Worm (Caenorhabditis elegans) whole organism, L2 larva: ENCODE data around the gene pfk-1.2.
A peak's percentile ranks its signal among the peaks of the same experiment; 100 is the strongest.

Source experiments
- C34F6.9 ChIP-seq: fragments of 150-350 bp; optimal IDR thresholded peaks from 2 replicates; lab custom pipeline; 2014; ENCODE audit warnings: missing biosample characterization, missing genetic modification characterization
- F13H6.1 ChIP-seq: sonication (generic microtip); optimal IDR thresholded peaks from 2 replicates; lab custom pipeline; 2016; ENCODE audit warnings: missing genetic modification characterization, missing compliant biosample characterization
- R02D3.7 ChIP-seq: fragments of 150-350 bp; optimal IDR thresholded peaks from 2 replicates; lab custom pipeline; 2014; ENCODE audit warnings: missing biosample characterization, missing genetic modification characterization
- Y55F3AM.14 ChIP-seq: fragments of 200-800 bp; sonication (Bioruptor generic); optimal IDR thresholded peaks from 2 replicates; lab custom pipeline; 2018; ENCODE audit warnings: mild to moderate bottlenecking, missing genetic modification characterization, missing compliant biosample characterization
- alr-1 ChIP-seq: fragments of 150-350 bp; optimal IDR thresholded peaks from 2 replicates; lab custom pipeline; 2014; ENCODE audit warnings: missing biosample characterization, missing genetic modification characterization
- aly-2 ChIP-seq: fragments of 150-350 bp; optimal IDR thresholded peaks from 2 replicates; lab custom pipeline; 2014; ENCODE audit warnings: missing biosample characterization, missing genetic modification characterization
- blmp-1 ChIP-seq: sonication (generic microtip); optimal IDR thresholded peaks from 2 replicates; lab custom pipeline; 2017; ENCODE audit warnings: missing genetic modification characterization, mild to moderate bottlenecking, missing compliant biosample characterization, antibody characterized with exemption, moderate library complexity; ENCODE audit not compliant: insufficient read depth
- ceh-16 ChIP-seq: fragments of 150-350 bp; optimal IDR thresholded peaks from 2 replicates; lab custom pipeline; 2014; ENCODE audit warnings: missing biosample characterization, missing genetic modification characterization
- ceh-82 ChIP-seq: fragments of 150-350 bp; optimal IDR thresholded peaks from 2 replicates; lab custom pipeline; 2014; ENCODE audit warnings: missing biosample characterization, missing genetic modification characterization
- crh-2 ChIP-seq: sonication (generic microtip); optimal IDR thresholded peaks from 2 replicates; lab custom pipeline; 2017; ENCODE audit warnings: missing biosample characterization, missing genetic modification characterization
- dmd-4 ChIP-seq: sonication (generic microtip); optimal IDR thresholded peaks from 2 replicates; lab custom pipeline; 2017; ENCODE audit warnings: missing biosample characterization, missing genetic modification characterization
- elt-1 ChIP-seq: fragments of 150-350 bp; optimal IDR thresholded peaks from 2 replicates; lab custom pipeline; 2014; ENCODE audit warnings: missing biosample characterization, missing genetic modification characterization
- fos-1 ChIP-seq: fragments of 150-350 bp; optimal IDR thresholded peaks from 2 replicates; lab custom pipeline; 2014; ENCODE audit warnings: missing biosample characterization, missing genetic modification characterization
- lin-11 ChIP-seq: fragments of 150-350 bp; sonication (generic microtip); optimal IDR thresholded peaks from 2 replicates; lab custom pipeline; 2014; ENCODE audit warnings: missing biosample characterization, missing genetic modification characterization, inconsistent platforms, mixed read lengths
- lin-39 ChIP-seq: fragments of 150-350 bp; optimal IDR thresholded peaks from 2 replicates; lab custom pipeline; 2014; ENCODE audit warnings: missing biosample characterization, missing genetic modification reagents, missing genetic modification characterization
- lsy-2 ChIP-seq, 2 experiments: fragments of 150-350 bp in 1 of 2; sonication (generic microtip) in 1 of 2; optimal IDR thresholded peaks; 2 replicates each; lab custom pipeline; 2014 to 2017; ENCODE audit warnings: missing biosample characterization in 2 of 2, missing genetic modification characterization in 2 of 2
- mab-5 ChIP-seq: fragments of 150-350 bp; optimal IDR thresholded peaks from 2 replicates; lab custom pipeline; 2014; ENCODE audit warnings: missing biosample characterization, missing genetic modification characterization
- mbf-1 ChIP-seq: sonication (generic microtip); optimal IDR thresholded peaks from 2 replicates; lab custom pipeline; 2017; ENCODE audit warnings: missing biosample characterization, missing genetic modification characterization
- mdl-1 ChIP-seq, 2 experiments: fragments of 150-350 bp in 1 of 2; sonication (generic microtip) in 1 of 2; optimal IDR thresholded peaks; 2 replicates each; lab custom pipeline; 2017; ENCODE audit warnings: missing biosample characterization in 2 of 2, missing genetic modification characterization in 2 of 2
- nhr-10 ChIP-seq: sonication (generic microtip); optimal IDR thresholded peaks from 2 replicates; lab custom pipeline; 2017; ENCODE audit warnings: missing biosample characterization, missing genetic modification characterization
- nhr-11 ChIP-seq: fragments of 150-350 bp; optimal IDR thresholded peaks from 2 replicates; lab custom pipeline; 2014; ENCODE audit warnings: missing biosample characterization, missing genetic modification characterization
- nhr-12 ChIP-seq: fragments of 150-350 bp; optimal IDR thresholded peaks from 2 replicates; lab custom pipeline; 2014; ENCODE audit warnings: missing biosample characterization, missing genetic modification characterization
- nhr-129 ChIP-seq: fragments of 150-350 bp; optimal IDR thresholded peaks from 2 replicates; lab custom pipeline; 2014; ENCODE audit warnings: missing biosample characterization, missing genetic modification characterization
- nhr-23 ChIP-seq: fragments of 150-350 bp; optimal IDR thresholded peaks from 2 replicates; lab custom pipeline; 2014; ENCODE audit warnings: missing biosample characterization, missing genetic modification reagents, missing genetic modification characterization
- nhr-237 ChIP-seq: fragments of 150-350 bp; optimal IDR thresholded peaks from 2 replicates; lab custom pipeline; 2014; ENCODE audit warnings: missing biosample characterization, missing genetic modification characterization
- nhr-25 ChIP-seq: fragments of 150-350 bp; sonication (generic microtip); optimal IDR thresholded peaks from 3 replicates; lab custom pipeline; 2014; ENCODE audit warnings: missing biosample characterization, missing genetic modification characterization
- nhr-77 ChIP-seq: fragments of 150-350 bp; optimal IDR thresholded peaks from 2 replicates; lab custom pipeline; 2014; ENCODE audit warnings: missing biosample characterization, missing genetic modification characterization
- peb-1 ChIP-seq: fragments of 150-350 bp; optimal IDR thresholded peaks from 2 replicates; lab custom pipeline; 2014; ENCODE audit warnings: missing biosample characterization, missing genetic modification characterization
- sem-4 ChIP-seq: fragments of 150-350 bp; optimal IDR thresholded peaks from 2 replicates; lab custom pipeline; 2014; ENCODE audit warnings: missing biosample characterization, missing genetic modification reagents, missing genetic modification characterization
- skn-1 ChIP-seq: sonication (generic microtip); optimal IDR thresholded peaks from 2 replicates; lab custom pipeline; 2017; ENCODE audit warnings: missing biosample characterization, missing genetic modification characterization
- sma-3 ChIP-seq: sonication (generic microtip); optimal IDR thresholded peaks from 2 replicates; lab custom pipeline; 2016; ENCODE audit warnings: missing genetic modification reagents, missing genetic modification characterization, missing compliant biosample characterization
- sma-9 ChIP-seq, 2 experiments: fragments of 150-350 bp in 1 of 2; sonication (generic microtip) in 1 of 2; optimal IDR thresholded peaks; 2 replicates each; lab custom pipeline; 2014 to 2016; ENCODE audit warnings: missing genetic modification characterization in 2 of 2, mild to moderate bottlenecking in 1 of 2, missing biosample characterization in 1 of 2, missing compliant biosample characterization in 1 of 2, missing genetic modification reagents in 1 of 2, moderate library complexity in 1 of 2
- snpc-4 ChIP-seq: fragments of 150-350 bp; optimal IDR thresholded peaks from 2 replicates; lab custom pipeline; 2014; ENCODE audit warnings: missing biosample characterization, missing genetic modification characterization
- unc-39 ChIP-seq: fragments of 150-350 bp; optimal IDR thresholded peaks from 2 replicates; lab custom pipeline; 2014; ENCODE audit warnings: missing biosample characterization, missing genetic modification characterization
- unc-55 ChIP-seq: fragments of 150-350 bp; sonication (generic microtip); optimal IDR thresholded peaks from 3 replicates; lab custom pipeline; 2014; ENCODE audit warnings: missing biosample characterization, missing genetic modification reagents, missing genetic modification characterization
- zag-1 ChIP-seq: fragments of 150-350 bp; optimal IDR thresholded peaks from 2 replicates; lab custom pipeline; 2014; ENCODE audit warnings: missing biosample characterization, missing genetic modification characterization
- ztf-11 ChIP-seq: sonication (generic microtip); optimal IDR thresholded peaks from 2 replicates; lab custom pipeline; 2017; ENCODE audit warnings: missing biosample characterization, missing genetic modification characterization
- ztf-4 ChIP-seq: fragments of 150-350 bp; optimal IDR thresholded peaks from 2 replicates; lab custom pipeline; 2014; ENCODE audit warnings: missing biosample characterization, missing genetic modification characterization

pfk-1.2 gene

ce11 chrV:9491440-9492160 is 40.0 kb upstream of the pfk-1.2 start, which contains the start of gene K06A4.7:
Gene K06A4.7, minus strand, starts transcription at chrV:9491490.
- TF ChIP-seq aly-2 = no peak
- TF ChIP-seq fos-1 (tag; lab: Kevin White, UChicago) = peak; percentile 35
- TF ChIP-seq blmp-1 (tag; lab: Kevin White, UChicago) = no peak
- no peak for TF ChIP-seq mdl-1 (tag; optimal IDR thresholded peaks at IDR 0.05; lab: Kevin White, UChicago)
- TF ChIP-seq nhr-129 (tag; lab: Kevin White, UChicago) = no peak
- TF ChIP-seq sma-9 (GFP tag; optimal IDR thresholded peaks at IDR 0.05; lab: Kevin White, UChicago) = peak; percentile 46
- TF ChIP-seq sma-9 (tag; optimal IDR thresholded peaks at IDR 0.05; lab: Kevin White, UChicago) = no peak
- no peak for TF ChIP-seq ceh-82 (tag; lab: Kevin White, UChicago)
- peak; percentile 45 for TF ChIP-seq crh-2 (tag; lab: Kevin White, UChicago)

- peak; percentile 44 for TF ChIP-seq sma-9 (GFP tag; optimal IDR thresholded peaks at IDR 0.05; lab: Kevin White, UChicago)
- TF ChIP-seq sma-9 (tag; optimal IDR thresholded peaks at IDR 0.05; lab: Kevin White, UChicago) = no peak
- TF ChIP-seq fos-1 (tag; lab: Kevin White, UChicago) = peak; percentile 27
- no peak for TF ChIP-seq zag-1
- no peak for TF ChIP-seq nhr-12 (tag; lab: Kevin White, UChicago)
- TF ChIP-seq, all 48 proteins: peak for 2
These were observed 39.1 kb upstream of the pfk-1.2 start for ce11 chrV:9492460-9492859.

ce11 chrV:9496742-9497141 is 34.9 kb upstream of the pfk-1.2 start, which contains the start of gene gsnl-1:
Gene gsnl-1, plus strand, starts transcription at chrV:9497042.
- TF ChIP-seq ceh-16 (tag; lab: Kevin White, UChicago) (no peak), dmd-4 (no peak), lin-11 (tag; lab: Kevin White, UChicago) (no peak)

ce11 chrV:9499295-9499694 is 32.3 kb upstream of the pfk-1.2 start:
- TF ChIP-seq blmp-1 (tag; lab: Kevin White, UChicago) = peak; percentile 42
- no peak for TF ChIP-seq skn-1 (tag; lab: Kevin White, UChicago)
- no peak for TF ChIP-seq alr-1 (tag; lab: Kevin White, UChicago)
- TF ChIP-seq lin-39 = no peak

- TF ChIP-seq R02D3.7 (no peak), sma-3 (GFP tag; lab: Kevin White, UChicago) (no peak), peb-1 (tag; lab: Kevin White, UChicago) (no peak), snpc-4 (tag; lab: Kevin White, UChicago) (no peak), mbf-1 (no peak), skn-1 (tag; lab: Kevin White, UChicago) (no peak), unc-55 (GFP tag; lab: Kevin White, UChicago) (no peak), Y55F3AM.14 (GFP tag; lab: Kevin White, UChicago) (no peak), elt-1 (tag; lab: Kevin White, UChicago) (no peak), lin-39 (no peak), sem-4 (tag; lab: Kevin White, UChicago) (no peak), crh-2 (tag; lab: Kevin White, UChicago) (no peak), ztf-4 (no peak), nhr-11 (no peak), ceh-82 (tag; lab: Kevin White, UChicago) (no peak), fos-1 (tag; lab: Kevin White, UChicago) (no peak)
These were observed 30.7 kb upstream of the pfk-1.2 start, which contains the start of gene swt-5 for ce11 chrV:9500826-9501451. Gene swt-5, plus strand, starts transcription at chrV:9501401.

ce11 chrV:9503152-9503817 is 28.3 kb upstream of the pfk-1.2 start:
- TF ChIP-seq nhr-77 (tag; lab: Kevin White, UChicago) (no peak), peb-1 (tag; lab: Kevin White, UChicago) (no peak), unc-39 (no peak), skn-1 (tag; lab: Kevin White, UChicago) (no peak), ztf-11 (tag; lab: Kevin White, UChicago) (no peak), Y55F3AM.14 (GFP tag; lab: Kevin White, UChicago) (peak; percentile 60), nhr-10 (tag; lab: Kevin White, UChicago) (peak; percentile 4), nhr-11 (no peak), snpc-4 (tag; lab: Kevin White, UChicago) (peak; percentile 95), F13H6.1 (tag; lab: Kevin White, UChicago) (peak; percentile 57), zag-1 (no peak), C34F6.9 (tag; lab: Kevin White, UChicago) (peak; percentile 53), crh-2 (tag; lab: Kevin White, UChicago) (peak; percentile 38), nhr-237 (tag; lab: Kevin White, UChicago) (no peak), nhr-23 (tag; lab: Kevin White, UChicago) (no peak), lsy-2 (tag; optimal IDR thresholded peaks at IDR 0.05; lab: Kevin White, UChicago) (peak; percentile 54 to 56), nhr-12 (tag; lab: Kevin White, UChicago) (no peak), ztf-4 (peak; percentile 45), nhr-25 (tag; lab: Kevin White, UChicago) (peak; percentile 54), blmp-1 (tag; lab: Kevin White, UChicago) (no peak), mab-5 (tag; lab: Kevin White, UChicago) (no peak)
